Worm (Caenorhabditis elegans): ENCODE measurements around the gene srx-22.
A peak's percentile ranks its signal among the peaks of the same experiment; 100 is the strongest.

The srx-22 gene

ce11 chrV:726573-727483 is 47.1 kb downstream of the srx-22 start:
- TF ChIP-seq nhr-237 (tag; optimal IDR thresholded peaks at IDR 0.05) (no peak), ztf-11 (tag; optimal IDR thresholded peaks at IDR 0.05) (no peak), drap-1 (GFP tag; optimal IDR thresholded peaks at IDR 0.05) (no peak), flh-1 (GFP tag; optimal IDR thresholded peaks at IDR 0.05) (no peak), bed-3 (GFP tag; optimal IDR thresholded peaks at IDR 0.05) (no peak), lin-32 (GFP tag; optimal IDR thresholded peaks at IDR 0.05) (no peak), unc-120 (tag; optimal IDR thresholded peaks at IDR 0.05; ENCODE audit: poor library complexity, severe bottlenecking) (peak; percentile 30), hlh-1 (tag; optimal IDR thresholded peaks at IDR 0.05) (peak; percentile 77)

ce11 chrV:727484-728351 is 48.0 kb downstream of the srx-22 start, which contains the start of the genes icl-1 and srh-2:
Gene icl-1, minus strand, starts transcription at chrV:728004.
Gene srh-2, plus strand, starts transcription at chrV:728301.
- TF ChIP-seq unc-120 (tag; optimal IDR thresholded peaks at IDR 0.05; ENCODE audit: poor library complexity, severe bottlenecking) = peak; percentile 72
- TF ChIP-seq lsy-2 (tag; optimal IDR thresholded peaks at IDR 0.05) = no peak
- peak; percentile 69 for TF ChIP-seq hlh-1 (tag; optimal IDR thresholded peaks at IDR 0.05)
- peak; percentile 54 for TF ChIP-seq mab-5 (tag; optimal IDR thresholded peaks at IDR 0.05)
- peak; percentile 66 for TF ChIP-seq unc-62 (GFP tag; optimal IDR thresholded peaks at IDR 0.05)

DNA sequence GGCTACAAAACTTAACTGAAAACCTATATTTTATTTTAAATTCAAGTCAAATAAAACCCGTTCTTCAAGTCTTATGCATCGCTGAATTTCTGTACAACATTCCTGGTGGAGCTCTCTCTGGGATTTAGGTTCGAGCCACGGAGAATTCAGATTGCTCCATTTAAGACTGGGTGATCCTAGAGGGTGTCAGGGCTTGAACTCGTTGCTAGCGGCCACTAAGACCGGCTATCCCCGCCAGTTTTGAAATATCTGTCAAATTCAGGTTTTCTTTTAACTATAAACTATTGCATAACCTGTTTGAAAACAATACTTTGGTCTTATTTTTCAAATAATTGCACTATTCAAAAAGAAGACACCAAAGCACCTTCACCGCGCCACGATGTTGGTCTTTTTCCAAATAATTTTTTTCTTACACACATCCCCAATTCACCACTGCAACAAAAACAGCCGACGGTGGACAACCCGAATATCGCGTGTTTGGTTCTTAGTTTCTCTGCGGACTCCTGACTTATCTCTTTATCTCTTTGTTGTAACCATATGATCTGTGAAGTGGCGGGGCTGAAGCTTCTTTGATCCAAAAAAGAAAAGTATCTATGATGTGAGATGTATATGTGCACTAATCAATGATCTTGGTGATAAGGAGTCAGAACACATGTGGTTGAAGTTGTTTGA is 49.2 kb downstream of the srx-22 start:
- TF ChIP-seq hlh-1 (tag; optimal IDR thresholded peaks at IDR 0.05) (peak; percentile 2), M03D4.4 (tag; optimal IDR thresholded peaks at IDR 0.05) (no peak)

ce11 chrV:730216-730615 is 50.5 kb downstream of the srx-22 start:
- no peak for TF ChIP-seq cnd-1 (tag; optimal IDR thresholded peaks at IDR 0.05)
- no peak for TF ChIP-seq unc-39 (tag; optimal IDR thresholded peaks at IDR 0.05)
- TF ChIP-seq pha-4 (tag; optimal IDR thresholded peaks at IDR 0.05) = no peak
- no peak for TF ChIP-seq ceh-83 (GFP tag; optimal IDR thresholded peaks at IDR 0.05)
- no peak for TF ChIP-seq nhr-28 (tag; optimal IDR thresholded peaks at IDR 0.05)
- TF ChIP-seq lin-13 (tag; optimal IDR thresholded peaks at IDR 0.05) = no peak
- TF ChIP-seq unc-62 (GFP tag; optimal IDR thresholded peaks at IDR 0.05) = no peak
- no peak for TF ChIP-seq nhr-12 (tag; optimal IDR thresholded peaks at IDR 0.05)
- TF ChIP-seq blmp-1 (tag; optimal IDR thresholded peaks at IDR 0.05) = no peak
- no peak for TF ChIP-seq M03D4.4 (tag; optimal IDR thresholded peaks at IDR 0.05)
- TF ChIP-seq mab-5 (tag; optimal IDR thresholded peaks at IDR 0.05) = no peak
- no peak for TF ChIP-seq mls-2 (tag; optimal IDR thresholded peaks at IDR 0.05)
- no peak for TF ChIP-seq bed-3 (GFP tag; optimal IDR thresholded peaks at IDR 0.05)
- TF ChIP-seq nhr-76 (tag; optimal IDR thresholded peaks at IDR 0.05) = no peak
- no peak for TF ChIP-seq ceh-43 (GFP tag; optimal IDR thresholded peaks at IDR 0.05)
- TF ChIP-seq ces-1 (GFP tag; optimal IDR thresholded peaks at IDR 0.05) = no peak
- TF ChIP-seq ztf-11 (tag; optimal IDR thresholded peaks at IDR 0.05) = no peak
- TF ChIP-seq lsy-2 (tag; optimal IDR thresholded peaks at IDR 0.05) = no peak
- TF ChIP-seq snpc-4 (tag; optimal IDR thresholded peaks at IDR 0.05) = no peak
- no peak for TF ChIP-seq mep-1 (tag; optimal IDR thresholded peaks at IDR 0.05)
